Worm (Caenorhabditis elegans): ENCODE data around the gene spin-1.

DNA sequence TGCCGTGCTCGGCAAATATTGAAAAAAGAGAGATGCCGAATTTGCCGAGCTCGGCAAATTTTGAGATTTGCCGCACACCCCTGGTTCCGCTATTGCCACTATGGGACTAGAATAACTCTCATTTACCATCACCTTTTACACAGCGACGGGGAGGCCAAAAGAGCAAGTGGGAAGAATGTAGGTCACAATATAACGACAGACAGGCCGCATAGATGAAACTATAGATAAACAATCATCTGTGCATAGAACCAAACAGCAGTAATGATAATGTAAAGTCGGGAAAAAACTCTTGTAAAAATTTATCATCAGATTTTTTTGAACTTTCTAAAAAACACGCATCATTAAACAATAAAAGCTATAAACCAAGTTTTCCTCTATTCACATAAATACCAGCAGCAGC lies 46.4 kb upstream of the spin-1 start, which contains the start of gene kmo-2:
- TF ChIP-seq pha-4 (GFP tag; IDR thresholded peaks at IDR 0.05): no peak
- no peak for TF ChIP-seq pha-4 (tag; optimal IDR thresholded peaks at IDR 0.05)
- TF ChIP-seq ztf-11 (tag; optimal IDR thresholded peaks at IDR 0.05): no peak
- TF ChIP-seq fkh-10 (GFP tag; optimal IDR thresholded peaks at IDR 0.05): no peak
- TF ChIP-seq ceh-82 (tag; optimal IDR thresholded peaks at IDR 0.05): no peak
- TF ChIP-seq nhr-28 (tag; optimal IDR thresholded peaks at IDR 0.05): no peak
